Worm (Caenorhabditis elegans) whole organism, midembryonic: ENCODE data around the gene K04F1.9.

Experiments used
- flt-1 ChIP-seq: fragments of 200-800 bp; sonication (Bioruptor generic); IDR thresholded peaks from 2 replicates; pipeline ENCODE4 v1.3.6; 2022; ENCODE audit warnings: missing genetic modification characterization, missing compliant biosample characterization
- klf-2 ChIP-seq: fragments of 200-800 bp; sonication (Bioruptor generic); conservative IDR thresholded peaks from 2 replicates; pipeline ENCODE4 v1.3.6; 2022; ENCODE audit warnings: missing genetic modification reagents, missing genetic modification characterization, missing compliant biosample characterization
- med-1 ChIP-seq: sonication (generic microtip); optimal IDR thresholded peaks from 2 replicates; lab custom pipeline; 2017; ENCODE audit warnings: missing genetic modification characterization, mild to moderate bottlenecking, missing compliant biosample characterization, antibody characterized with exemption, missing genetic modification reagents; ENCODE audit not compliant: insufficient read depth
- ref-1 ChIP-seq: fragments of 200-800 bp; sonication (Bioruptor generic); conservative IDR thresholded peaks from 2 replicates; pipeline ENCODE4 v1.3.6; 2022; ENCODE audit warnings: missing genetic modification reagents, missing genetic modification characterization, missing compliant biosample characterization
- ztf-23 ChIP-seq: fragments of 200-800 bp; sonication (Bioruptor generic); IDR thresholded peaks from 2 replicates; pipeline ENCODE4 v1.3.6; 2022; ENCODE audit warnings: missing genetic modification reagents, missing genetic modification characterization, missing compliant biosample characterization

DNA sequence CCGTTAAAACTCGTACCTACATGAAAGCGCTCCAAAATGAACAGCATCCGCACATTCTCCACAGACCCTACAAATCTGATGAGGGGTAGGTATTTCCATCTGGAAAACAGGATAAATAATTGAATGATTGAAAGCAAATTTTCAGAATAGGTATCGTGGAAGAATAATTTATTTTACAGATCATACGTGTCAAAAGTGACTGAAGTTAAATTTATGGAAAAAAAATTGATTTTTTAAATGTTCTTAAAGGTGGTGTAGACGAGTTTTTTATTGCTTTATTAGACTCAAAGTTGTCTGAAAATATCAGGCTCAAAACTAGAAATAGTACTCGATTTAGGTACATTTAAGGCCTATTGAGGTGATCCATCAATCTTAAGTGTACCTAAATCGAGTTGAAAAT is 38.3 kb upstream of the K04F1.9 start, which contains the start of gene nhr-237:
- TF ChIP-seq flt-1 (GFP tag; lab: Robert Waterston, UW) = no peak
- no peak for TF ChIP-seq med-1 (GFP tag; lab: Kevin White, UChicago)
- no peak for TF ChIP-seq ztf-23
- TF ChIP-seq ref-1 (GFP tag; lab: Robert Waterston, UW) = no peak
- TF ChIP-seq klf-2 (GFP tag; lab: Robert Waterston, UW) = no peak
